Worm (Caenorhabditis elegans): Measurements from ENCODE around the gene F07H5.7.

ce11 chrII:8751042-8751441 lies 42.9 kb downstream of the F07H5.7 start:
- no peak for TF ChIP-seq unc-62 (GFP tag; optimal IDR thresholded peaks at IDR 0.05)
- no peak for TF ChIP-seq dpl-1 (GFP tag; optimal IDR thresholded peaks at IDR 0.05)
- TF ChIP-seq vab-15 (tag; optimal IDR thresholded peaks at IDR 0.05), result no peak
- no peak for TF ChIP-seq snpc-4 (tag; optimal IDR thresholded peaks at IDR 0.05)
- no peak for TF ChIP-seq nhr-28 (tag; optimal IDR thresholded peaks at IDR 0.05)
- no peak for TF ChIP-seq nhr-76 (tag; optimal IDR thresholded peaks at IDR 0.05)
- TF ChIP-seq sox-4 (tag; optimal IDR thresholded peaks at IDR 0.05), result no peak
- TF ChIP-seq mdl-1 (tag; optimal IDR thresholded peaks at IDR 0.05), result no peak
- no peak for TF ChIP-seq sptf-1 (tag; optimal IDR thresholded peaks at IDR 0.05)

Data from whole organism, L1 larva.